Worm (Caenorhabditis elegans): Measurements from ENCODE around the gene C34D1.4.

C34D1.4 gene

ce11 chrV:13269228-13269630 lies 10.1 kb upstream of the C34D1.4 start (continued):
- TF ChIP-seq lin-35 (GFP tag; optimal IDR thresholded peaks at IDR 0.05) (peak in 1 of 2 experiments; percentile 59), efl-1 (optimal IDR thresholded peaks at IDR 0.05) (no peak), efl-1 (GFP tag; optimal IDR thresholded peaks at IDR 0.05 in 1 of 2) (peak in 1 of 2 experiments; percentile 83), xbp-1 (tag; optimal IDR thresholded peaks at IDR 0.05) (no peak), ceh-88 (GFP tag; IDR thresholded peaks at IDR 0.05) (no peak), sup-37 (GFP tag; optimal IDR thresholded peaks at IDR 0.05) (no peak), jun-1 (tag; optimal IDR thresholded peaks at IDR 0.05) (peak; percentile 87), hlh-4 (tag; optimal IDR thresholded peaks at IDR 0.05) (no peak)

- TF ChIP-seq pqm-1 (tag; optimal IDR thresholded peaks at IDR 0.05) (peak; percentile 59), ztf-11 (tag; optimal IDR thresholded peaks at IDR 0.05) (no peak), hpl-2 (GFP tag; optimal IDR thresholded peaks at IDR 0.05) (no peak), tlp-1 (tag; optimal IDR thresholded peaks at IDR 0.05) (peak; percentile 37), elt-2 (tag; optimal IDR thresholded peaks at IDR 0.05) (peak; percentile 96), jun-1 (tag; optimal IDR thresholded peaks at IDR 0.05) (peak; percentile 15), lsy-2 (tag; optimal IDR thresholded peaks at IDR 0.05) (peak in 1 of 2 experiments; percentile 6), pax-3 (tag; optimal IDR thresholded peaks at IDR 0.05) (peak; percentile 80), nhr-20 (tag; optimal IDR thresholded peaks at IDR 0.05) (no peak)
Observed at ce11 chrV:13268032-13268431, 8.9 kb upstream of the C34D1.4 start.

- TF ChIP-seq nhr-71 (tag; optimal IDR thresholded peaks at IDR 0.05) (peak; percentile 38), dsc-1 (tag; optimal IDR thresholded peaks at IDR 0.05) (peak; percentile 66), nhr-237 (tag; optimal IDR thresholded peaks at IDR 0.05) (no peak), nhr-76 (tag; optimal IDR thresholded peaks at IDR 0.05) (no peak), efl-1 (optimal IDR thresholded peaks at IDR 0.05) (no peak), efl-1 (GFP tag; optimal IDR thresholded peaks at IDR 0.05 in 1 of 2) (peak in 1 of 2 experiments; percentile 74), pax-3 (tag; optimal IDR thresholded peaks at IDR 0.05) (peak; percentile 21), fkh-8 (tag; optimal IDR thresholded peaks at IDR 0.05) (peak; percentile 6), elt-2 (tag; optimal IDR thresholded peaks at IDR 0.05) (no peak), lin-35 (GFP tag; optimal IDR thresholded peaks at IDR 0.05) (no peak)
Observed at ce11 chrV:13266630-13267029, 7.5 kb upstream of the C34D1.4 start.

- TF ChIP-seq fkh-4 (tag; optimal IDR thresholded peaks at IDR 0.05; ENCODE audit: borderline replicate concordance): peak; percentile 68
- TF ChIP-seq nhr-71 (tag; optimal IDR thresholded peaks at IDR 0.05): peak; percentile 38
- TF ChIP-seq dsc-1 (tag; optimal IDR thresholded peaks at IDR 0.05): peak; percentile 99
- TF ChIP-seq nhr-47 (tag; optimal IDR thresholded peaks at IDR 0.05): peak; percentile 39
- no peak for TF ChIP-seq rnt-1 (tag; optimal IDR thresholded peaks at IDR 0.05)
- no peak for TF ChIP-seq unc-130 (tag; optimal IDR thresholded peaks at IDR 0.05)
- TF ChIP-seq ceh-8 (GFP tag; optimal IDR thresholded peaks at IDR 0.05): peak; percentile 69
- peak; percentile 9 for TF ChIP-seq sox-4 (tag; optimal IDR thresholded peaks at IDR 0.05)
- TF ChIP-seq pax-3 (tag; optimal IDR thresholded peaks at IDR 0.05): peak; percentile 87
- TF ChIP-seq nhr-12 (tag; optimal IDR thresholded peaks at IDR 0.05): no peak
- TF ChIP-seq fkh-8 (tag; optimal IDR thresholded peaks at IDR 0.05): peak; percentile 58
Observed at ce11 chrV:13265628-13266027, 6.5 kb upstream of the C34D1.4 start.

DNA sequence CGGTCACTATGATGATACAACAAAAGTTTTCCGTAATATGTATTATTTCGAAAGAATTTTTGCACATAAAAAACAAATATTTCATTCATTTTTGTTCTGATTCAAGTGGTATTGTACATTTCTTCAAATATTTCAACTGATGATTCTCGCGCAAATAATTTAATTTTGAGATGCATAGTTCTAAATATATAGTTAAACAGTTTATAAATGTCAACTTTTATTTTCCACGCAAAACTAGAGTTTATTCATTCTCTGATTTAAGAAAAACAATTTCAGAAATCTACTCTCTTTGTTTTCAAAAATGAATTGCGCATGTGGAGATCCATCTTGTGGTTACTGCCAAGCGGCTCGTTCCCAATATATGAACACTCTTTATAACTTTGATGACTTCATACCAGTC lies 5.1 kb upstream of the C34D1.4 start, which contains the start of gene zip-5:
Gene zip-5 (plus strand): TSS at position 301 of the 400 bp plus-strand sequence.
- TF ChIP-seq rnt-1 (tag; optimal IDR thresholded peaks at IDR 0.05) (no peak), zip-4 (GFP tag; optimal IDR thresholded peaks at IDR 0.05) (no peak), ceh-82 (tag; optimal IDR thresholded peaks at IDR 0.05) (no peak), ces-1 (GFP tag; optimal IDR thresholded peaks at IDR 0.05) (no peak), mab-9 (GFP tag; IDR thresholded peaks at IDR 0.05) (no peak), blmp-1 (tag; optimal IDR thresholded peaks at IDR 0.05) (no peak), efl-1 (optimal IDR thresholded peaks at IDR 0.05) (no peak), efl-1 (GFP tag; optimal IDR thresholded peaks at IDR 0.05 in 1 of 2) (no peak), ztf-4 (tag; optimal IDR thresholded peaks at IDR 0.05) (no peak), tbx-2 (tag; optimal IDR thresholded peaks at IDR 0.05) (no peak), fkh-8 (tag; optimal IDR thresholded peaks at IDR 0.05) (no peak), ceh-8 (GFP tag; optimal IDR thresholded peaks at IDR 0.05) (no peak), efl-3 (GFP tag; optimal IDR thresholded peaks at IDR 0.05) (no peak), vab-15 (tag; optimal IDR thresholded peaks at IDR 0.05) (no peak), nhr-47 (tag; optimal IDR thresholded peaks at IDR 0.05) (no peak), grh-1 (GFP tag; IDR thresholded peaks at IDR 0.05) (no peak), nhr-76 (tag; optimal IDR thresholded peaks at IDR 0.05) (no peak)
